Fruit fly (Drosophila melanogaster): Measurements from ENCODE around the gene Rh7.

Gene Rh7

dm6 chr3L:12138113-12138899, 37.0 kb downstream of the Rh7 start, which contains the start of the genes ND-SGDH and RhoGAP68F (continued):
- TF ChIP-seq Bteb2 (GFP tag; optimal IDR thresholded peaks at IDR 0.05) (peak; percentile 55), tap (tag; optimal IDR thresholded peaks at IDR 0.05) (peak; percentile 48), tgo (GFP tag; IDR thresholded peaks at IDR 0.05) (peak; percentile 74), nerfin-1 (tag; optimal IDR thresholded peaks at IDR 0.05) (peak; percentile 62), HHEX (GFP tag; optimal IDR thresholded peaks at IDR 0.05) (peak; percentile 46), bowl (GFP tag; IDR thresholded peaks at IDR 0.05) (no peak), Blimp-1 (GFP tag; optimal IDR thresholded peaks at IDR 0.05) (peak; percentile 56), Deaf1 (tag; optimal IDR thresholded peaks at IDR 0.05) (peak; percentile 52), CG10654 (GFP tag; optimal IDR thresholded peaks at IDR 0.05) (peak; percentile 68), CG31365 (tag; optimal IDR thresholded peaks at IDR 0.05) (no peak), CHES-1-like (GFP tag; optimal IDR thresholded peaks at IDR 0.05) (peak; percentile 52), unpg (GFP tag; optimal IDR thresholded peaks at IDR 0.05) (peak; percentile 68), slou (GFP tag; optimal IDR thresholded peaks at IDR 0.05) (peak; percentile 64), Bdp1 (GFP tag; optimal IDR thresholded peaks at IDR 0.05) (peak; percentile 7), Hmx (GFP tag; optimal IDR thresholded peaks at IDR 0.05) (peak; percentile 38), Max (GFP tag; optimal IDR thresholded peaks at IDR 0.05) (peak; percentile 63), gsb-n (tag; optimal IDR thresholded peaks at IDR 0.05) (peak; percentile 67), da (GFP tag; optimal IDR thresholded peaks at IDR 0.05) (peak; percentile 2), CG11696 (GFP tag; IDR thresholded peaks at IDR 0.05) (no peak), dysf (GFP tag; IDR thresholded peaks at IDR 0.05) (peak; percentile 80), Hr39 (optimal IDR thresholded peaks at IDR 0.05) (no peak), fd3F (GFP tag; optimal IDR thresholded peaks at IDR 0.05) (peak; percentile 71), CG1832 (GFP tag; optimal IDR thresholded peaks at IDR 0.05) (no peak), gt (GFP tag; IDR thresholded peaks at IDR 0.05) (no peak), mld (GFP tag; IDR thresholded peaks at IDR 0.05; ENCODE audit: partially characterized antibody) (peak; percentile 69; the same call in 2 of the 3 replicates), hkb (optimal IDR thresholded peaks at IDR 0.05) (no peak), hkb (GFP tag; IDR thresholded peaks at IDR 0.05) (no peak; the same call in none of the 2 replicates), CG1024 (GFP tag; IDR thresholded peaks at IDR 0.05) (no peak), CTCF (GFP tag; optimal IDR thresholded peaks at IDR 0.05) (no peak), Abd-B (GFP tag; optimal IDR thresholded peaks at IDR 0.05) (peak; percentile 90), Xbp1 (GFP tag; optimal IDR thresholded peaks at IDR 0.05) (peak; percentile 83), Optix (GFP tag; IDR thresholded peaks at IDR 0.05) (no peak), Vsx1 (GFP tag; optimal IDR thresholded peaks at IDR 0.05) (peak; percentile 62), hbn (GFP tag; IDR thresholded peaks at IDR 0.05; ENCODE audit: partially characterized antibody) (peak; percentile 91), D (optimal IDR thresholded peaks at IDR 0.05) (no peak), D (GFP tag; optimal IDR thresholded peaks at IDR 0.05) (peak; percentile 34), twi (tag; optimal IDR thresholded peaks at IDR 0.05) (peak; percentile 54), Six4 (GFP tag; optimal IDR thresholded peaks at IDR 0.05) (peak; percentile 40), TFAM (GFP tag; optimal IDR thresholded peaks at IDR 0.05) (no peak), CG7357 (GFP tag; IDR thresholded peaks at IDR 0.05) (peak; percentile 41; the same call in 1 of the 3 replicates), tup (GFP tag; optimal IDR thresholded peaks at IDR 0.05) (peak; percentile 8), CG7839 (tag; optimal IDR thresholded peaks at IDR 0.05) (peak; percentile 77), CG9817 (tag; optimal IDR thresholded peaks at IDR 0.05) (peak; percentile 83), chif (GFP tag; optimal IDR thresholded peaks at IDR 0.05) (peak; percentile 38 to 51), ranshi (GFP tag; IDR thresholded peaks at IDR 0.05) (peak; percentile 56; the same call in 1 of the 2 replicates), kni (GFP tag; optimal IDR thresholded peaks at IDR 0.05) (peak; percentile 33), CG8359 (GFP tag; optimal IDR thresholded peaks at IDR 0.05; ENCODE audit: borderline replicate concordance) (no peak)

Data from whole organism, embryonic.